Fruit fly (Drosophila melanogaster): ENCODE measurements around the gene CG13606.
A peak's percentile ranks its signal among the peaks of the same experiment; 100 is the strongest.

Gene CG13606

DNA sequence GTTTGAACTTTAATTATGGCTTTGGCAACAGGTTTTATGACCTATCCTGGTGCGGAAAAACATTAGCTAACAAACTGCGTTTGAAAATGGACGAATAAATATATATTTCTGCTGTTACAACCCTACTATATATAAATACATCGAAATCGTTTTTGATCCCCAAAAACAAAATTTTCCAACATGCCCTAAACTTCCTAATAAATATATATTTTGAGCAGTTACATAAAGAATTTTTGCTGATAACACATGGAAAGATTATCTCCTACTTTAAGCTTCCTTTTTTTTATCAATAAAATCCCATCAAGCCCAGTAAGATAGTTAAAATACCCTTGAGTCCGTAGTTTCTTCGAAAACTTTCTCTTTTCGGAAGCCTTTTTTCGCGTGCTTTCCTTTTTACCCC, 46.7 kb downstream of the CG13606 start:
- TF ChIP-seq cyc (GFP tag; optimal IDR thresholded peaks at IDR 0.05) (no peak), svp (GFP tag) (no peak), CG11762 (GFP tag; optimal IDR thresholded peaks at IDR 0.05; ENCODE audit: insufficient read depth) (no peak), Ets96B (tag; optimal IDR thresholded peaks at IDR 0.05) (no peak), salr (GFP tag; optimal IDR thresholded peaks at IDR 0.05) (peak in 1 of 2 experiments; percentile 1), OdsH (GFP tag; optimal IDR thresholded peaks at IDR 0.05) (peak; percentile 9), Hr4 (GFP tag; optimal IDR thresholded peaks at IDR 0.05) (peak; percentile 77), pdm3 (GFP tag; optimal IDR thresholded peaks at IDR 0.05) (peak; percentile 32), CG32006 (GFP tag; optimal IDR thresholded peaks at IDR 0.05) (peak; percentile 84), dac (GFP tag; optimal IDR thresholded peaks at IDR 0.05) (peak; percentile 44), Eip78C (GFP tag) (peak; percentile 80), fd85E (GFP tag; optimal IDR thresholded peaks at IDR 0.05) (no peak), Blimp-1 (GFP tag; optimal IDR thresholded peaks at IDR 0.05) (peak; percentile 75)

DNA sequence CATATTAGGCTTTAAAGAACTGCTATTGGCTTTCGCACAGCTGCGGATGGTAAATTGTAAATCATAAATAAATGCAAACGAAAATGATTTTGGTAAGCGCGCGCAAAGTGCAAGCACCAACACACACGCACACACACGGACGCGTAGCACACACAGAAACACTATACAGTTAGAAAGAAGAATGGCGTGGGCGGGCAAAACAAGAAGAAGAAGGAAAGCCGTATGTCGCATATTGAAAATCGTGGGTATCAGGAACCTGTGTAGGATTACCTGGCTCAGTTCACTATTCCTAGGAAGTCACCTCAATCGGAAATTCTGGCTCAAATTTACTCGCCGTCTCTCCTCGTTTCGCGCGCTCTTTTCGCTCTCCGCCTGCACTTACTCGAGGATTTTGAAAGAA, 48.4 kb downstream of the CG13606 start, which contains the start of gene cav:
TSS of gene cav (plus strand) at position 259 of the 400 bp plus-strand sequence.
- no peak for TF ChIP-seq CG8319 (GFP tag; optimal IDR thresholded peaks at IDR 0.05)

DNA sequence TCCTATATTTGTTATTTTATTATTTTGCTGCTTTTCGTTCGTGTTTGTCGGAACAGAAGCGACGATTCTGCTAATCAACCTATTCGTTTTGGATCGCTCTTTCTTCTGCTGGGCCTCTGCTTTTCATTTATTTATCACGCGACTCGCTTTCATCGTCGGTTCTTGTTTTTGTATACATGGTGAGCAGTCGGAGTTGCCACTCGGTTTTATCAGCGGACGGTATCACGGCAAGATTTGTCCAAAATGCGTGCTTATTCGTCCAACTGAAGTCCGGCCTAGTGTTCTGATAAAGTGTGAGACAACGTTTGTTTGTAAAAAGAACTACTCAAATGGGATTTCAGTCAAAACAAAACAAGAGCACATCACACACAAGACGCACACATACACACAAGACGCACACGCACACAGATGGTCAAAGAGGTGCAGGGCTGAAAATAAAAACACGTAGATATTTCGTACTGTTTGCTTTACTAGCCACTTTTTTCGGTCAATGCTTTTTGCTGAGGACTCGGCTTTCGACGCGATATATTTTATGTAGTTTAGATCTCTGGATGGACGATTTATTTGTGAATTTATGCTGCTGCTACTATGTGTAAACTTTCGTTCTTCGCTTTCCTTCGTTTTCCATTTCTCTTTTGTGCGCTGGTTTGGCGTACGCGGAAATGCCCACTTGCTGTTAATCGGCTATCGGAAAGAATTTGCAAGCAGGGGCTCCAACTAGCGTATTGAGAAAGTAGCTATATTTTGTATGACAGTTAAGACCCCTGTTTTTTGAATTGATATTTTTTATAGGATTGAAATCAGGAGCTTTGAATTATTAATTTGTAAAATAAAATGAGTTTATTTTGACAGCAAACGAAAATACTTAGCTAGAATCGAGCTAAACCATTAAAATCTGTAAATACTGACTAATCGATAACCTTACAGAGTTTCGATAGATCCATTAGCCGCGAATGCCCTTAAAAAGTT, 49.2 kb downstream of the CG13606 start, which contains the start of gene twin:
TSS of gene twin (minus strand) at position 632 of the 969 bp plus-strand sequence.
- TF ChIP-seq Eip78C (GFP tag) (peak; percentile 72), CG4318 (GFP tag; optimal IDR thresholded peaks at IDR 0.05) (no peak), net (GFP tag; optimal IDR thresholded peaks at IDR 0.05) (no peak), CG6276 (GFP tag; optimal IDR thresholded peaks at IDR 0.05) (no peak), fkh (GFP tag; optimal IDR thresholded peaks at IDR 0.05) (peak; percentile 59), Sox15 (GFP tag; optimal IDR thresholded peaks at IDR 0.05) (no peak), topi (GFP tag; optimal IDR thresholded peaks at IDR 0.05) (peak; percentile 49), Blimp-1 (GFP tag; optimal IDR thresholded peaks at IDR 0.05) (no peak), CG8319 (GFP tag; optimal IDR thresholded peaks at IDR 0.05) (no peak), lz (GFP tag; optimal IDR thresholded peaks at IDR 0.05) (peak; percentile 60), Sox14 (GFP tag; optimal IDR thresholded peaks at IDR 0.05) (peak; percentile 59), CG32006 (GFP tag; optimal IDR thresholded peaks at IDR 0.05) (no peak), vri (GFP tag; optimal IDR thresholded peaks at IDR 0.05) (no peak), CG34406 (GFP tag; optimal IDR thresholded peaks at IDR 0.05) (no peak), cyc (GFP tag; optimal IDR thresholded peaks at IDR 0.05) (peak; percentile 43), ss (GFP tag; optimal IDR thresholded peaks at IDR 0.05) (no peak), Ets21C (GFP tag; optimal IDR thresholded peaks at IDR 0.05) (peak; percentile 51), CG11902 (GFP tag; optimal IDR thresholded peaks at IDR 0.05) (no peak), Eip75B (GFP tag; optimal IDR thresholded peaks at IDR 0.05) (peak; percentile 53), acj6 (GFP tag; optimal IDR thresholded peaks at IDR 0.05) (peak; percentile 47), CG7368 (GFP tag; optimal IDR thresholded peaks at IDR 0.05) (no peak), Hr4 (GFP tag; optimal IDR thresholded peaks at IDR 0.05) (peak; percentile 63), OdsH (GFP tag; optimal IDR thresholded peaks at IDR 0.05) (peak; percentile 52), Met (GFP tag; optimal IDR thresholded peaks at IDR 0.05) (no peak), CG3032 (tag; optimal IDR thresholded peaks at IDR 0.05) (peak; percentile 54), CG8119 (GFP tag; IDR thresholded peaks at IDR 0.05) (no peak; the same call in 2 of the 3 replicates), achi (GFP tag; optimal IDR thresholded peaks at IDR 0.05) (peak; percentile 58), CG11762 (GFP tag; optimal IDR thresholded peaks at IDR 0.05; ENCODE audit: insufficient read depth) (no peak), esn (GFP tag; optimal IDR thresholded peaks at IDR 0.05) (peak; percentile 58), CG16779 (tag; optimal IDR thresholded peaks at IDR 0.05) (no peak), svp (GFP tag) (no peak), fd59A (GFP tag; optimal IDR thresholded peaks at IDR 0.05) (no peak), eg (GFP tag; IDR thresholded peaks at IDR 0.05) (peak; percentile 54; the same call in 2 of the 3 replicates), fd85E (GFP tag; optimal IDR thresholded peaks at IDR 0.05) (no peak), dsx (GFP tag; optimal IDR thresholded peaks at IDR 0.05; ENCODE audit: poor library complexity, severe bottlenecking) (peak; percentile 49), Hr38 (GFP tag; optimal IDR thresholded peaks at IDR 0.05) (no peak), Smox (GFP tag; optimal IDR thresholded peaks at IDR 0.05) (no peak), CG6854 (GFP tag; optimal IDR thresholded peaks at IDR 0.05) (no peak), CG11294 (GFP tag; IDR thresholded peaks at IDR 0.05) (no peak), CG31627 (GFP tag; optimal IDR thresholded peaks at IDR 0.05) (peak; percentile 53)
